Worm (Caenorhabditis elegans): ENCODE measurements around the gene C02F5.10.

Gene C02F5.10

DNA sequence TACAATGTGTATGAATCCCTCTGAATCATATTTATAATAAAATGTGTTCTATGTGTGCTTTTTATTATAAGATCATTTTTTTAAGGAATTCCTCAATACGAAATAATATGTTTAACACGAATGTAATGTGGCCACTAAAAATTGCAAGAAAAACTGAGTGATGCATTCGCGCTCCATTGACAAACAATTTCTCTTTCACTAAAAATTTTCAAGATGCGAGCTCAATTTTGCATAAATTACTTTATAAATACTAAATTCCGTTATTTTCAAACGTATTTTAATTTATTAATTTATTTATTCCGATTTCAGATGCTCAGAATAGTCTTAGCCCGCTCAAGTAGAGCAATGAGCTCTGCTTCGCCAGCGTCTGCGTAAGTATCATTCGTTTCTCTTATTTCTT is 16.5 kb upstream of the C02F5.10 start, which contains the start of gene mrps-9 (continued):
- no peak for TF ChIP-seq lin-13 (GFP tag; optimal IDR thresholded peaks at IDR 0.05)
- TF ChIP-seq dpl-1 (GFP tag; optimal IDR thresholded peaks at IDR 0.05): peak; percentile 11 to 64 (median 37)
- no peak for TF ChIP-seq nhr-84 (tag; optimal IDR thresholded peaks at IDR 0.05)
- no peak for TF ChIP-seq unc-86 (tag; optimal IDR thresholded peaks at IDR 0.05)
- no peak for TF ChIP-seq fkh-4 (tag; optimal IDR thresholded peaks at IDR 0.05; ENCODE audit: borderline replicate concordance)
- TF ChIP-seq hlh-17 (GFP tag; optimal IDR thresholded peaks at IDR 0.05; ENCODE audit: borderline replicate concordance): no peak
- no peak for TF ChIP-seq dsc-1 (tag; optimal IDR thresholded peaks at IDR 0.05)
- peak; percentile 78 for TF ChIP-seq blmp-1 (tag; optimal IDR thresholded peaks at IDR 0.05)
- TF ChIP-seq lin-35 (GFP tag; optimal IDR thresholded peaks at IDR 0.05): peak; percentile 27 to 41
- TF ChIP-seq alr-1 (tag; optimal IDR thresholded peaks at IDR 0.05; ENCODE audit: borderline replicate concordance): no peak
- TF ChIP-seq xbp-1 (tag; optimal IDR thresholded peaks at IDR 0.05): peak; percentile 9
- TF ChIP-seq ceh-88 (GFP tag; IDR thresholded peaks at IDR 0.05): no peak
- TF ChIP-seq nhr-20 (tag; optimal IDR thresholded peaks at IDR 0.05): peak; percentile 0
- TF ChIP-seq unc-98 (GFP tag; IDR thresholded peaks at IDR 0.05): no peak
- TF ChIP-seq ama-1 (optimal IDR thresholded peaks at IDR 0.05): no peak
- TF ChIP-seq ets-5 (GFP tag; IDR thresholded peaks at IDR 0.05): no peak
- no peak for TF ChIP-seq nhr-28 (tag; optimal IDR thresholded peaks at IDR 0.05)
- no peak for TF ChIP-seq ceh-8 (GFP tag; optimal IDR thresholded peaks at IDR 0.05)

DNA sequence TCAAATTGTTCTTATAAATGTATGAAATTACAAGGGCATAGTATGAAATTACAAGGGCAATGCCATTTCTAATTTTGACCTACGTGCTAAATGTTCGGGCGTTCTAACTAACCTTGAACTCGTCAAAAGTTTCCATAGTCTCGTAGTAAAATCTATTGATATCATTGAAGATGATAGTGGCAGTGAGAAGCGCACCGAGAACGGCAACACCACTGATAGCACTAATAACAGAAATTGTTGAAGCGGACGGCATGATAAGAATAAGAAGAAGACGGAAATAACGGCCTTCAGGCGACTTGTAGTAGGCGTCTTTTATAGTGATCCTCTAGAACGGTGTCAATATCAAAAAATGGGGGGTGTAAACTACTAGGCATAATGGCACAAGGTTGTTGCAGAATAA is 14.1 kb upstream of the C02F5.10 start, which contains the start of gene col-91:
Gene col-91, minus strand, starts transcription at position 288 of the 400 bp plus-strand sequence.
- TF ChIP-seq lin-14 (GFP tag; optimal IDR thresholded peaks at IDR 0.05) (peak; percentile 40), mdl-1 (tag; optimal IDR thresholded peaks at IDR 0.05) (no peak), elt-3 (tag; optimal IDR thresholded peaks at IDR 0.05) (peak in 3 of 6 experiments; percentile 3 to 42 (median 36)), blmp-1 (tag; optimal IDR thresholded peaks at IDR 0.05) (no peak), nhr-11 (tag; optimal IDR thresholded peaks at IDR 0.05) (no peak), sptf-1 (tag; optimal IDR thresholded peaks at IDR 0.05) (no peak), mab-9 (GFP tag; IDR thresholded peaks at IDR 0.05) (no peak), dsc-1 (tag; optimal IDR thresholded peaks at IDR 0.05) (no peak)

DNA sequence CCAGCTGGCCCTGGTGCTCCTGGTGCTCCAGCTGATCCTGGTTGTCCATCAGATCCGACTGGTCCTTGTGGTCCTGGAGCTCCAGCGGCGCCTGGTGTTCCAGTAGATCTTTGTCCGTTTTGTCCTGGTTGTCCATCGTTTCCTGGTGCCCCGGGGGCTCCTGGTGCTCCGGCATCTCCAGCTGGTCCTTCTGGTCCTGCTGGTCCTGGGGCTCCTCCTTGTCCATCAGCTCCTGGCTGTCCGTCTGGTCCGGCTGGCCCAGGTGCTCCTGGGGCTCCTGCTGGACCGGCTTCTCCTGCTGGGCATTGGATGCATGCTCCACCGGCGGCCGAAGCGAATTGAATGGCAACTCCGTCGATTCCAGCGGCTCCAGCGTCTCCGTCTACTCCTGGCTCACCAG is 13.3 kb upstream of the C02F5.10 start:
- TF ChIP-seq ceh-8 (GFP tag; optimal IDR thresholded peaks at IDR 0.05) (peak; percentile 33), tlp-1 (tag; optimal IDR thresholded peaks at IDR 0.05) (no peak)

DNA sequence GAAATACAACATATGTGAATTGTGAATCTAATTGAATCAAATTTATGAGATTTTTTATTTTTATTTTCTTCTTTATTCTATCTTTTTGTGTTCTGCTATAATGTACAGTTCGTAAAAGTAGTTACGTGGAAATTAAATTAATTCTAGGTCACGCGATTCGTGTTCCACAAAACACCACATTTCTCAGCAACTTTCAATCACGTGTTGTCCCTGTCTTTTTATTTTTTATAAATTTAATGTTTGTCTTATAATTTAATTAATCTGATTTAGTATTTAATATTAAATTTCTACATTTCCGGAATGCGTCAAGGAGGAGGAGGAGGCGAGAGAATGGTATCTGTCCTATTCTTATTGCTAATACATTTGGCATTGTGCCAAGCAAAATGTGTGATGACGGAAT is 8.8 kb upstream of the C02F5.10 start, which contains the start of gene ncr-2:
Gene ncr-2, plus strand, starts transcription at position 301 of the 400 bp plus-strand sequence.
- no peak for TF ChIP-seq grh-1 (GFP tag; IDR thresholded peaks at IDR 0.05)

DNA sequence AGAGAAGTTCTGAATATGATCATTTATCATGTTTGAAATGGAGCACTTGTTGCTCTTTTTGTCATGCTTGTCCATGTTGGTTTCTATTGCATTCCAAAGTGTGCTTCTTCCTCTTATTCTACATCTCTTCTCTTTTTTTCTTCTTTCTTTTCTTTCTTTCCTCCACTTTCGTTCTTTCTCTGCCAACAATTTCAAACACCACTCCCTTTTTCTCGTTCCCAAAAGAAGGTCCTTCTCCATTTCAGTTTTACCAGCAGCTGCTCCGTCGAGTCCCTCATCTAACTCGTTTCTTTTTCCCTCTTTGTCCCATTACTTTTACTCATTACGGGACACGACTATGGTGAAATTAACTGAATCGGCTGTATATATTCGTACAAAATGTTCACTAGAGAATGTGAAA is 5.7 kb upstream of the C02F5.10 start, which contains the start of gene F09G8.5:
Gene F09G8.5, plus strand, starts transcription at position 38 of the 400 bp plus-strand sequence.
- no peak for TF ChIP-seq fkh-4 (tag; optimal IDR thresholded peaks at IDR 0.05; ENCODE audit: borderline replicate concordance)
- no peak for TF ChIP-seq C04F5.9 (tag; optimal IDR thresholded peaks at IDR 0.05)
- peak; percentile 54 for TF ChIP-seq lin-14 (GFP tag; optimal IDR thresholded peaks at IDR 0.05)

DNA sequence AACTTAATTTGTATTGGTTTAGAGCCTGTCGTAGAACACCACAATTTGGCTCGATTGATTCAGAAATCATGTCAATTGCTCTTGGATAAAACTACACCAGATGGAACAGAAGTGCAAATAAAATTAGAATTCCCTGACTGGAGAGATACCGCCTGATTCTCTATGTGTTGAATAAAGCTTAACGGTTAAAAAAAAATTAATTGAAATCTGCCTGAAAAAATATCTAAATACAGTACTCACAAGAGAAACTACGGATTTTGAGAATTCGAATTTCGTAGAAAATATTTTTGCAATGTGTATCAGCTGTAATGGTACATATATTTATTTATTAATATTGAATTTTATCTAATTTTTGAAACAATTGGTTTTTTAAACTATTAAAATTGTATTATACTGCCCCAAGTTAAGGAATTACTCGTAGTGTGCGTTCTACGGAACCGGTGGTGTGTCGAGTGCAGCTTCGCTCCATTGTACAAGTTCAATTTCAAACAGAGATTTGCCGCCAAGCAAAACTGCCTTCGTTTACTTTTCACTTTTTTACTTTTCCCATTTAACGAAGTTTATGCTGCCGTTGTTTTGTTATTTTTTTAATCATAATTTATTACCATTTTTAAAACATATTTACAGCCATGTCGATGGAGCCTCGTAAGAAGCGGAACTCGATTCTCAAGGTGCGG is 864 bp upstream of the C02F5.10 start, which contains the start of gene knl-1:
Gene knl-1, plus strand, starts transcription at position 626 of the 677 bp plus-strand sequence.
- TF ChIP-seq grh-1 (GFP tag; IDR thresholded peaks at IDR 0.05) (no peak), swsn-7 (tag; optimal IDR thresholded peaks at IDR 0.05) (peak; percentile 17), unc-62 (GFP tag; optimal IDR thresholded peaks at IDR 0.05) (no peak), ets-5 (GFP tag; IDR thresholded peaks at IDR 0.05) (no peak), snu-23 (GFP tag; optimal IDR thresholded peaks at IDR 0.05) (peak; percentile 50), nhr-76 (tag; optimal IDR thresholded peaks at IDR 0.05) (no peak), sox-4 (tag; optimal IDR thresholded peaks at IDR 0.05) (no peak), nhr-47 (tag; optimal IDR thresholded peaks at IDR 0.05) (no peak), lin-35 (GFP tag; optimal IDR thresholded peaks at IDR 0.05) (peak; percentile 77 to 94), snpc-4 (tag; optimal IDR thresholded peaks at IDR 0.05) (no peak), nhr-19 (GFP tag; conservative IDR thresholded peaks at IDR 0.05) (no peak), hpl-2 (GFP tag; optimal IDR thresholded peaks at IDR 0.05) (no peak), ceh-63 (GFP tag; optimal IDR thresholded peaks at IDR 0.05) (no peak), nhr-237 (tag; optimal IDR thresholded peaks at IDR 0.05) (peak; percentile 2), unc-130 (tag; optimal IDR thresholded peaks at IDR 0.05) (no peak), elt-2 (tag; optimal IDR thresholded peaks at IDR 0.05) (no peak), mdl-1 (tag; optimal IDR thresholded peaks at IDR 0.05) (no peak), lin-14 (GFP tag; optimal IDR thresholded peaks at IDR 0.05) (peak; percentile 46), fkh-8 (tag; optimal IDR thresholded peaks at IDR 0.05) (peak; percentile 19), ces-1 (GFP tag; optimal IDR thresholded peaks at IDR 0.05) (no peak)

Data from whole organism, L1 larva.